Fruit fly (Drosophila melanogaster): ENCODE data around the gene CG14841.

The CG14841 gene

dm6 chr3R:14298078-14298896 lies 36.1 kb upstream of the CG14841 start (continued):
- no peak for TF ChIP-seq CG17328 (GFP tag; IDR thresholded peaks at IDR 0.05)
- TF ChIP-seq Mad (GFP tag; optimal IDR thresholded peaks at IDR 0.05), result no peak
- no peak for TF ChIP-seq CG6683 (GFP tag; optimal IDR thresholded peaks at IDR 0.05)
- TF ChIP-seq CG17359 (tag; optimal IDR thresholded peaks at IDR 0.05), result no peak
- TF ChIP-seq CG5245 (GFP tag; optimal IDR thresholded peaks at IDR 0.05), result no peak
- TF ChIP-seq org-1 (GFP tag; optimal IDR thresholded peaks at IDR 0.05), result no peak
- no peak for TF ChIP-seq Dip3 (GFP tag; optimal IDR thresholded peaks at IDR 0.05)
- TF ChIP-seq CG15011 (GFP tag; optimal IDR thresholded peaks at IDR 0.05), result no peak
- no peak for TF ChIP-seq sob (GFP tag; IDR thresholded peaks at IDR 0.05)
- TF ChIP-seq CG10431 (GFP tag; optimal IDR thresholded peaks at IDR 0.05), result no peak
- peak; percentile 40 for TF ChIP-seq CG14710 (tag; optimal IDR thresholded peaks at IDR 0.05)
- no peak for TF ChIP-seq HLH54F (GFP tag; optimal IDR thresholded peaks at IDR 0.05)
- TF ChIP-seq ham (GFP tag; IDR thresholded peaks at IDR 0.05), result no peak
- TF ChIP-seq gsb-n (tag; optimal IDR thresholded peaks at IDR 0.05), result no peak
- no peak for TF ChIP-seq luna (GFP tag; optimal IDR thresholded peaks at IDR 0.05)
- TF ChIP-seq B-H2 (GFP tag; optimal IDR thresholded peaks at IDR 0.05), result no peak
- no peak for TF ChIP-seq CG12659 (GFP tag; optimal IDR thresholded peaks at IDR 0.05)
- no peak for TF ChIP-seq Tbp (GFP tag; optimal IDR thresholded peaks at IDR 0.05)
- TF ChIP-seq dysf (GFP tag; IDR thresholded peaks at IDR 0.05), result no peak
- TF ChIP-seq Fer3 (tag; optimal IDR thresholded peaks at IDR 0.05), result no peak
- TF ChIP-seq CG14014 (GFP tag; IDR thresholded peaks at IDR 0.05), result no peak
- TF ChIP-seq ATbp (GFP tag; optimal IDR thresholded peaks at IDR 0.05), result no peak
- no peak for TF ChIP-seq Ets97D (GFP tag; optimal IDR thresholded peaks at IDR 0.05)
- no peak for TF ChIP-seq gro (GFP tag; optimal IDR thresholded peaks at IDR 0.05)
- TF ChIP-seq Side (GFP tag; optimal IDR thresholded peaks at IDR 0.05), result peak; percentile 4
- TF ChIP-seq CG9932 (GFP tag; IDR thresholded peaks at IDR 0.05), result no peak
- no peak for TF ChIP-seq CG11696 (GFP tag; IDR thresholded peaks at IDR 0.05)
- no peak for TF ChIP-seq CG17612 (GFP tag; IDR thresholded peaks at IDR 0.05)
- no peak for TF ChIP-seq CG17829 (tag; optimal IDR thresholded peaks at IDR 0.05)
- no peak for TF ChIP-seq hbn (GFP tag; IDR thresholded peaks at IDR 0.05; ENCODE audit: partially characterized antibody)
- TF ChIP-seq insv (GFP tag; optimal IDR thresholded peaks at IDR 0.05), result peak in 1 of 2 experiments; percentile 36
- no peak for TF ChIP-seq sim (GFP tag; IDR thresholded peaks at IDR 0.05)
- TF ChIP-seq sr (GFP tag; IDR thresholded peaks at IDR 0.05), result no peak
- TF ChIP-seq CG12744 (GFP tag; optimal IDR thresholded peaks at IDR 0.05), result no peak
- TF ChIP-seq ci (GFP tag; IDR thresholded peaks at IDR 0.05), result no peak
- no peak for TF ChIP-seq CG6813 (GFP tag; optimal IDR thresholded peaks at IDR 0.05)
- TF ChIP-seq Hr39 (optimal IDR thresholded peaks at IDR 0.05), result no peak
- no peak for TF ChIP-seq Ssrp (tag; optimal IDR thresholded peaks at IDR 0.05)
- TF ChIP-seq Scr (GFP tag; IDR thresholded peaks at IDR 0.05; ENCODE audit: partially characterized antibody), result no peak
- 0 out of 2 replicates have a peak, but pooled peaks have one; percentile 20 for TF ChIP-seq Drgx (GFP tag; IDR thresholded peaks at IDR 0.05)
- TF ChIP-seq stc (GFP tag; IDR thresholded peaks at IDR 0.05), result no peak
- TF ChIP-seq CG30403 (GFP tag; optimal IDR thresholded peaks at IDR 0.05), result no peak
- no peak for TF ChIP-seq CG16815 (GFP tag; optimal IDR thresholded peaks at IDR 0.05)
- TF ChIP-seq gsb (GFP tag; IDR thresholded peaks at IDR 0.05), result no peak
- TF ChIP-seq CG6254 (GFP tag; optimal IDR thresholded peaks at IDR 0.05), result no peak
- no peak for TF ChIP-seq CG32532 (GFP tag; IDR thresholded peaks at IDR 0.05)
- no peak for TF ChIP-seq CG11456 (GFP tag; IDR thresholded peaks at IDR 0.05)
- no peak for TF ChIP-seq h (optimal IDR thresholded peaks at IDR 0.05)
- no peak for TF ChIP-seq pum (GFP tag; optimal IDR thresholded peaks at IDR 0.05)
- 0 out of 3 replicates have a peak, but pooled peaks have one; percentile 32 for TF ChIP-seq otp (GFP tag; IDR thresholded peaks at IDR 0.05)
- TF ChIP-seq CG6654 (GFP tag; optimal IDR thresholded peaks at IDR 0.05), result no peak
- no peak for TF ChIP-seq wdn (GFP tag; IDR thresholded peaks at IDR 0.05)

All from whole organism, embryonic.